Worm (Caenorhabditis elegans) whole organism, early embryonic: Measurements from ENCODE around the gene sri-24.
"Not testable (repeated sequence)": the region's sequence is repeated elsewhere in the genome, so short reads cannot be mapped to it uniquely, and the experiment has no call there.

ENCODE experiments used
- ceh-36 ChIP-seq: sonication (generic microtip); optimal IDR thresholded peaks from 2 replicates; lab custom pipeline; 2016; ENCODE audit warnings: missing genetic modification characterization, inconsistent platforms, missing compliant biosample characterization
- pes-1 ChIP-seq: fragments of 200-800 bp; sonication (Bioruptor generic); IDR thresholded peaks from 2 replicates; pipeline ENCODE4 v1.3.6; 2022; ENCODE audit warnings: missing genetic modification reagents, missing genetic modification characterization, missing compliant biosample characterization
- scrt-1 ChIP-seq: fragments of 200-800 bp; sonication (Bioruptor generic); IDR thresholded peaks from 2 replicates; pipeline ENCODE4 v1.3.6; 2022; ENCODE audit warnings: missing genetic modification characterization, missing compliant biosample characterization

The sri-24 gene

DNA sequence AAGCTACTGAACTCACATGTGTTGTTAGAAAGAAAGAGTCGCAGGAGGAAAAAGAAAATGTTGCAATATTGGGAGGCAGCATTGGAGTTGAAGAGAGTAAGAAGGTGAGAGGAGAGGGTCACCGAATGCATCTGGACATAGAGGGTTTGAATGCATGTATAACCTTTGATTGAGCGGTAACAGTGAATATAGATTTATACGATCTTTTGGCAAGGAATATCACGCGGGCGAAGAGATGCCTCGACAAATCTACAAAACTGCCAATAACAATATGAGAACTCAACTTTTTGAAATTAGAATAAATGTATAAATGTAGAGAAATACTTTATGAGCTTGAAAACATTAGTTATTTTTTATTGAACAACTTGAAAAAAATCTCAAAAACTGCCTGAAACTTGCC is 50.4 kb downstream of the sri-24 start, which contains the start of gene M01B2.10:
Gene M01B2.10, minus strand, starts transcription at position 101 of the 400 bp plus-strand sequence.
- TF ChIP-seq pes-1 (GFP tag; lab: Robert Waterston, UW); ceh-36 (tag; lab: Kevin White, UChicago); scrt-1 (GFP tag; lab: Robert Waterston, UW): not testable (repeated sequence)
